Fruit fly (Drosophila melanogaster) whole organism, adult: ENCODE data around the gene FoxL1.

Source experiments
- CG11617 ChIP-seq: fragments of 200-800 bp; sonication (Bioruptor generic); optimal IDR thresholded peaks from 2 replicates; lab custom pipeline; 2017; ENCODE audit warnings: mild to moderate bottlenecking, missing biosample characterization, missing genetic modification reagents, missing genetic modification characterization
- CG12768 ChIP-seq: fragments of 200-800 bp; sonication (Bioruptor generic); optimal IDR thresholded peaks from 2 replicates; lab custom pipeline; 2017; ENCODE audit warnings: missing biosample characterization, missing genetic modification characterization, mild to moderate bottlenecking, moderate library complexity, missing genetic modification reagents
- CG14711 ChIP-seq: fragments of 200-800 bp; sonication (Bioruptor generic); optimal IDR thresholded peaks from 2 replicates; lab custom pipeline; 2018; ENCODE audit warnings: missing biosample characterization, mild to moderate bottlenecking, missing genetic modification characterization, moderate library complexity
- CG1620 ChIP-seq: fragments of 200-800 bp; sonication (Bioruptor generic); optimal IDR thresholded peaks from 2 replicates; lab custom pipeline; 2016; ENCODE audit warnings: missing biosample characterization, missing genetic modification characterization
- CG33017 ChIP-seq: fragments of 200-800 bp; sonication (Bioruptor generic); optimal IDR thresholded peaks from 2 replicates; lab custom pipeline; 2018; ENCODE audit warnings: missing biosample characterization, mild to moderate bottlenecking, missing genetic modification characterization, moderate library complexity
- CG5204 ChIP-seq: fragments of 200-800 bp; sonication (Bioruptor generic); optimal IDR thresholded peaks from 2 replicates; lab custom pipeline; 2016; ENCODE audit warnings: missing biosample characterization, missing genetic modification characterization
- CG7045 ChIP-seq: fragments of 200-800 bp; sonication (Bioruptor generic); optimal IDR thresholded peaks from 2 replicates; lab custom pipeline; 2017; ENCODE audit warnings: missing biosample characterization, mild to moderate bottlenecking, missing genetic modification characterization
- CG7101 ChIP-seq: fragments of 200-800 bp; sonication (Bioruptor generic); optimal IDR thresholded peaks from 2 replicates; lab custom pipeline; 2018; ENCODE audit warnings: missing biosample characterization, mild to moderate bottlenecking, missing genetic modification characterization, moderate library complexity
- Clk ChIP-seq: fragments of 200-800 bp; sonication (Bioruptor generic); optimal IDR thresholded peaks from 2 replicates; lab custom pipeline; 2017; ENCODE audit warnings: missing biosample characterization, missing genetic modification characterization
- Crg-1 ChIP-seq: fragments of 200-800 bp; sonication (Bioruptor generic); optimal IDR thresholded peaks from 2 replicates; lab custom pipeline; 2016; ENCODE audit warnings: missing biosample characterization, missing genetic modification characterization
- Hr96 ChIP-seq: fragments of 200-800 bp; sonication (Bioruptor generic); optimal IDR thresholded peaks from 2 replicates; lab custom pipeline; 2016; ENCODE audit warnings: missing biosample characterization, missing genetic modification characterization
- Mnt ChIP-seq: fragments of 200-800 bp; sonication (Bioruptor generic); optimal IDR thresholded peaks from 2 replicates; lab custom pipeline; 2016; ENCODE audit warnings: missing biosample characterization, mild to moderate bottlenecking, missing genetic modification characterization
- bab1 ChIP-seq: fragments of 200-800 bp; sonication (Bioruptor generic); optimal IDR thresholded peaks from 3 replicates; lab custom pipeline; 2019; ENCODE audit warnings: missing biosample characterization, mild to moderate bottlenecking, missing genetic modification characterization, moderate library complexity
- cic ChIP-seq: fragments of 200-800 bp; sonication (Bioruptor generic); optimal IDR thresholded peaks from 2 replicates; lab custom pipeline; 2017; ENCODE audit warnings: missing biosample characterization, mild to moderate bottlenecking, missing genetic modification characterization, moderate library complexity
- cnc ChIP-seq, 2 experiments: fragments of >200 bp; optimal IDR thresholded peaks; 2 replicates each; lab custom pipeline; 2017
- kay ChIP-seq: fragments of 200-800 bp; sonication (Bioruptor generic); peaks from one replicate; lab custom pipeline; 2016; ENCODE audit warnings: missing biosample characterization, missing genetic modification characterization, borderline replicate concordance
- ovo ChIP-seq: fragments of 200-800 bp; sonication (Bioruptor generic); optimal IDR thresholded peaks from 2 replicates; lab custom pipeline; 2016; ENCODE audit warnings: missing biosample characterization, missing genetic modification characterization
- pad ChIP-seq: fragments of 200-800 bp; sonication (Bioruptor generic); optimal IDR thresholded peaks from 3 replicates; lab custom pipeline; 2017; ENCODE audit warnings: missing biosample characterization, missing genetic modification characterization, mild to moderate bottlenecking, moderate library complexity, missing genetic modification reagents
- tj ChIP-seq: fragments of 200-800 bp; sonication (Bioruptor generic); optimal IDR thresholded peaks from 3 replicates; lab custom pipeline; 2017; ENCODE audit warnings: missing biosample characterization, mild to moderate bottlenecking, missing genetic modification characterization, moderate library complexity
- toe ChIP-seq: fragments of 200-800 bp; sonication (Bioruptor generic); optimal IDR thresholded peaks from 2 replicates; lab custom pipeline; 2016; ENCODE audit warnings: missing biosample characterization, missing genetic modification characterization

FoxL1 gene

dm6 chr3L:4007256-4007655 lies 11.4 kb upstream of the FoxL1 start:
- no peak for TF ChIP-seq kay (GFP tag; lab: Kevin White, UChicago)
- TF ChIP-seq cnc (optimal IDR thresholded peaks at IDR 0.05; lab: Kevin White, UChicago) = no peak
- no peak for TF ChIP-seq tj (GFP tag; lab: Kevin White, UChicago)
- no peak for TF ChIP-seq cic (GFP tag; lab: Kevin White, UChicago)
- no peak for TF ChIP-seq pad (GFP tag; lab: Kevin White, UChicago)

DNA sequence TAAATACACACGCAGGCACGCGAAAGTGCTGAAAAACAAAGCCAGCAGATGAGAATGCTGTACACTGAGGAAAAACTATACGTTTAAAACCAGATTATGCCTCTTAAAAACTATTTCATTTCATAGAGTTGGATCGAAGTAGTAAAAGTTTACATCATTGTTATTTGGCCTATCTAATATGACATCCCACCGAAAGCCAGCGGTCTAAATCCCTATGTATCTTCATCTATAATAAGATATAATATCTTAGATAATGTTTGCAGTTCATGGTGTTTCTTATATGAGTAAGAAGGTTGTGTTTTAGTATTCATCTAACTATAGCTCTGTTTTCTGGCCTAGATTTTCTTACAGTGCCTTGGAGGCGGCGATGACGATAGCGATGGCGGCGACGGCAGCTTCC lies 8.6 kb upstream of the FoxL1 start:
- no peak for TF ChIP-seq pad (GFP tag; lab: Kevin White, UChicago)
- TF ChIP-seq Mnt (GFP tag; lab: Kevin White, UChicago) = no peak
- TF ChIP-seq CG14711 (tag; lab: Kevin White, UChicago) = no peak
- no peak for TF ChIP-seq CG11617 (GFP tag; lab: Kevin White, UChicago)
- no peak for TF ChIP-seq CG33017 (tag; lab: Kevin White, UChicago)
- TF ChIP-seq Crg-1 (GFP tag; lab: Kevin White, UChicago) = no peak
- no peak for TF ChIP-seq toe (GFP tag; lab: Kevin White, UChicago)
- TF ChIP-seq kay (GFP tag; lab: Kevin White, UChicago) = no peak

- TF ChIP-seq Clk (GFP tag; lab: Kevin White, UChicago) (no peak), Crg-1 (GFP tag; lab: Kevin White, UChicago) (no peak), ovo (no peak), cic (GFP tag; lab: Kevin White, UChicago) (no peak), CG7101 (tag; lab: Kevin White, UChicago) (no peak), kay (GFP tag; lab: Kevin White, UChicago) (no peak), CG14711 (tag; lab: Kevin White, UChicago) (no peak), Hr96 (GFP tag; lab: Kevin White, UChicago) (no peak), cnc (optimal IDR thresholded peaks at IDR 0.05; lab: Kevin White, UChicago) (no peak), Mnt (GFP tag; lab: Kevin White, UChicago) (no peak), CG11617 (GFP tag; lab: Kevin White, UChicago) (no peak), CG7045 (no peak), tj (GFP tag; lab: Kevin White, UChicago) (no peak), CG1620 (GFP tag; lab: Kevin White, UChicago) (no peak), CG12768 (no peak), bab1 (GFP tag; lab: Kevin White, UChicago) (no peak), CG33017 (tag; lab: Kevin White, UChicago) (no peak), toe (GFP tag; lab: Kevin White, UChicago) (no peak), CG5204 (GFP tag; lab: Kevin White, UChicago) (no peak), pad (GFP tag; lab: Kevin White, UChicago) (no peak)
These were observed 4.3 kb upstream of the FoxL1 start for dm6 chr3L:4014349-4014748.

- TF ChIP-seq CG1620 (GFP tag; lab: Kevin White, UChicago) (no peak), CG33017 (tag; lab: Kevin White, UChicago) (no peak), Mnt (GFP tag; lab: Kevin White, UChicago) (no peak), CG7101 (tag; lab: Kevin White, UChicago) (no peak), kay (GFP tag; lab: Kevin White, UChicago) (no peak), Hr96 (GFP tag; lab: Kevin White, UChicago) (no peak), cnc (optimal IDR thresholded peaks at IDR 0.05; lab: Kevin White, UChicago) (no peak), CG14711 (tag; lab: Kevin White, UChicago) (no peak), pad (GFP tag; lab: Kevin White, UChicago) (no peak), CG12768 (no peak)
These were observed 1.9 kb upstream of the FoxL1 start for dm6 chr3L:4016754-4017153.

DNA sequence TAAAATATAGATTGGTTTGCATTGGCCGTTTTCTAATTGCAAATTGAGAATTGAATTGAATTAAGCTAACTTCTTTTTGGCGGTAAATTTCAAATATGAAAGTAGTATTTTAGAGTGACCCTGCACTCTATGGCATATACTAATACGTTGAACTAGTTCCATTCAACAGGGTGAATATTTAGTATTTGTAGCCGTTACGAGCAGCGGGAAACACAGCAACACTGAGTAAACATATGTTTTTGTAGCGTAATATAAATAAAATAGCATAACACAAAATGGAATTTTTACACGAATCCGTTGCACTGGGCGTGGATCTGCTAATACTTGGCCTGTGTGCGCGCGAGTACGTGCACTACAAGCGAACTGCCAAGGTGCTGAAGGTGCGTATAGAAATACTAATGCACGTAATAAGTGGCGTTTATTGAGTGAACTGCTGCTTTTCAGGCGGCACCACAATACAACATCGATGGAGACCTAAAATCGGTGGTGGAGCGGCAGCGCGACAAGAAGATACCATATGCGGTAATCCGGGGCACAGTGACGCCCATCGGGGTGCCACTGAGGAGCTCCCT lies 2.7 kb downstream of the FoxL1 start, which contains the start of gene Mul1:
Mul1 (plus strand) TSS at position 198 of the 572 bp plus-strand sequence.
- TF ChIP-seq cic (GFP tag; lab: Kevin White, UChicago) = peak; percentile 13
- no peak for TF ChIP-seq kay (GFP tag; lab: Kevin White, UChicago)
- TF ChIP-seq Crg-1 (GFP tag; lab: Kevin White, UChicago) = no peak
- TF ChIP-seq bab1 (GFP tag; lab: Kevin White, UChicago) = peak; percentile 31
- peak; percentile 15 for TF ChIP-seq CG14711 (tag; lab: Kevin White, UChicago)

DNA sequence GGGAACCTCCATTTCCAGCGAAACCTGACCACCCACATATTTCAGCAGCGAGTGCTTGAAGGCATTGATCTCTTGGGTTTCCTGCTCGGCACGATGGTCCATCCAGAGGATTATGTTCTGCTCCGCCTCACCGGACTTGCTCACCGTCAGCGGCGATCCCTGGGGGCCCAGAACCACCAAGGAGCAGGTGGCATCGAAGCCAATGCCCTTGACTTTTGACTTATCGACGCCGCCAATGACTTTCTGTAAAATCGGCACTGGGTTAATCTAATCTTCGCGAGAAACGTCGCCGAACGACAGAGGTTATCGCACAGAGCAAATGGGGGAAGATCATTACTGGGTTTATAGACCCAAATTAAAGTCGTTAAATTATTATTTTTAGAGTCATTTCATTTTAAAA lies 5.8 kb downstream of the FoxL1 start:
- no peak for TF ChIP-seq pad (GFP tag; lab: Kevin White, UChicago)
- TF ChIP-seq CG5204 (GFP tag; lab: Kevin White, UChicago) = no peak
- TF ChIP-seq bab1 (GFP tag; lab: Kevin White, UChicago) = no peak
- TF ChIP-seq Clk (GFP tag; lab: Kevin White, UChicago) = no peak
- no peak for TF ChIP-seq Hr96 (GFP tag; lab: Kevin White, UChicago)
- no peak for TF ChIP-seq cnc (optimal IDR thresholded peaks at IDR 0.05; lab: Kevin White, UChicago)
- TF ChIP-seq Mnt (GFP tag; lab: Kevin White, UChicago) = no peak
- TF ChIP-seq CG1620 (GFP tag; lab: Kevin White, UChicago) = no peak
- TF ChIP-seq CG14711 (tag; lab: Kevin White, UChicago) = no peak
- no peak for TF ChIP-seq Crg-1 (GFP tag; lab: Kevin White, UChicago)
- TF ChIP-seq CG7045 = no peak
- no peak for TF ChIP-seq CG12768
- no peak for TF ChIP-seq toe (GFP tag; lab: Kevin White, UChicago)
- TF ChIP-seq CG33017 (tag; lab: Kevin White, UChicago) = no peak
- no peak for TF ChIP-seq CG7101 (tag; lab: Kevin White, UChicago)
- TF ChIP-seq CG11617 (GFP tag; lab: Kevin White, UChicago) = no peak
- no peak for TF ChIP-seq kay (GFP tag; lab: Kevin White, UChicago)
- TF ChIP-seq ovo = no peak
